Fruit fly (Drosophila melanogaster): ENCODE measurements around the gene MTPAP.

MTPAP gene

dm6 chrX:1368949-1369348 is 19.8 kb upstream of the MTPAP start, which contains the start of gene CG14770:
Gene CG14770, plus strand, starts transcription at chrX:1369249.
- TF ChIP-seq Dif (GFP tag; optimal IDR thresholded peaks at IDR 0.05; ENCODE audit: partially characterized antibody): no peak
- TF ChIP-seq Vsx2 (GFP tag; optimal IDR thresholded peaks at IDR 0.05; ENCODE audit: partially characterized antibody): no peak
- TF ChIP-seq tai (GFP tag; optimal IDR thresholded peaks at IDR 0.05): no peak
- TF ChIP-seq h (GFP tag; optimal IDR thresholded peaks at IDR 0.05): no peak
- TF ChIP-seq lola (GFP tag; optimal IDR thresholded peaks at IDR 0.05): no peak
- no peak for TF ChIP-seq Sp1 (GFP tag; optimal IDR thresholded peaks at IDR 0.05)
- no peak for TF ChIP-seq CG9705 (GFP tag; optimal IDR thresholded peaks at IDR 0.05)
- TF ChIP-seq fru (GFP tag; optimal IDR thresholded peaks at IDR 0.05): no peak
- no peak for TF ChIP-seq pan (optimal IDR thresholded peaks at IDR 0.05)
- no peak for TF ChIP-seq dmrt93B (GFP tag; optimal IDR thresholded peaks at IDR 0.05)
- TF ChIP-seq CG32264 (GFP tag; optimal IDR thresholded peaks at IDR 0.05): no peak
- no peak for TF ChIP-seq Myc (optimal IDR thresholded peaks at IDR 0.05)
- no peak for TF ChIP-seq woc (GFP tag; optimal IDR thresholded peaks at IDR 0.05)
- TF ChIP-seq rgr (GFP tag; optimal IDR thresholded peaks at IDR 0.05): no peak

- TF ChIP-seq fru (GFP tag; optimal IDR thresholded peaks at IDR 0.05) (no peak), HLH106 (tag; optimal IDR thresholded peaks at IDR 0.05) (no peak), tai (GFP tag; optimal IDR thresholded peaks at IDR 0.05) (no peak), Abd-B (GFP tag; optimal IDR thresholded peaks at IDR 0.05) (no peak), sage (GFP tag; optimal IDR thresholded peaks at IDR 0.05) (no peak)
Observed at dm6 chrX:1357501-1357900, 8.3 kb upstream of the MTPAP start, which contains the start of gene png. Gene png, minus strand, starts transcription at chrX:1357601.

- TF ChIP-seq h (GFP tag; optimal IDR thresholded peaks at IDR 0.05): peak; percentile 27
- TF ChIP-seq Myc (optimal IDR thresholded peaks at IDR 0.05): peak; percentile 16
- TF ChIP-seq HLH106 (tag; optimal IDR thresholded peaks at IDR 0.05): no peak
- no peak for TF ChIP-seq CrebA (GFP tag; optimal IDR thresholded peaks at IDR 0.05; ENCODE audit: borderline replicate concordance)
- TF ChIP-seq Dif (GFP tag; optimal IDR thresholded peaks at IDR 0.05; ENCODE audit: partially characterized antibody): peak; percentile 9
- TF ChIP-seq Jra (GFP tag; optimal IDR thresholded peaks at IDR 0.05): peak; percentile 75
- peak; percentile 11 for TF ChIP-seq Sp1 (GFP tag; optimal IDR thresholded peaks at IDR 0.05)
- no peak for TF ChIP-seq Hnf4 (GFP tag; optimal IDR thresholded peaks at IDR 0.05)
- no peak for TF ChIP-seq N (GFP tag; optimal IDR thresholded peaks at IDR 0.05)
Observed at dm6 chrX:1353322-1354212, 4.4 kb upstream of the MTPAP start, which contains the start of the genes CG12773 and CG11417. Gene CG12773, minus strand, starts transcription at chrX:1353981. Gene CG11417, plus strand, starts transcription at chrX:1354014.

dm6 chrX:1346833-1347232 is 2.3 kb downstream of the MTPAP start:
- TF ChIP-seq br (GFP tag; optimal IDR thresholded peaks at IDR 0.05): no peak
- no peak for TF ChIP-seq h (GFP tag; optimal IDR thresholded peaks at IDR 0.05)
- no peak for TF ChIP-seq rgr (GFP tag; optimal IDR thresholded peaks at IDR 0.05)
- no peak for TF ChIP-seq Jra (GFP tag; optimal IDR thresholded peaks at IDR 0.05)
- no peak for TF ChIP-seq CrebA (GFP tag; optimal IDR thresholded peaks at IDR 0.05; ENCODE audit: borderline replicate concordance)
- TF ChIP-seq dl (GFP tag; optimal IDR thresholded peaks at IDR 0.05; ENCODE audit: insufficient read depth in 1 of 2, partially characterized antibody in 2 of 2): no peak

- TF ChIP-seq Hnf4 (GFP tag; optimal IDR thresholded peaks at IDR 0.05) (no peak), dsf (GFP tag; optimal IDR thresholded peaks at IDR 0.05; ENCODE audit: borderline replicate concordance) (no peak), jim (GFP tag; optimal IDR thresholded peaks at IDR 0.05) (no peak), woc (GFP tag; optimal IDR thresholded peaks at IDR 0.05) (no peak), brk (GFP tag; optimal IDR thresholded peaks at IDR 0.05) (no peak), pan (optimal IDR thresholded peaks at IDR 0.05) (no peak), h (GFP tag; optimal IDR thresholded peaks at IDR 0.05) (peak; percentile 37), rgr (GFP tag; optimal IDR thresholded peaks at IDR 0.05) (no peak), Hr83 (GFP tag; optimal IDR thresholded peaks at IDR 0.05; ENCODE audit: poor library complexity, severe bottlenecking) (no peak)
Observed at dm6 chrX:1346256-1346655, 2.9 kb downstream of the MTPAP start, which contains the start of gene Tsp2A. Gene Tsp2A, plus strand, starts transcription at chrX:1346553.

Measured in whole organism, wandering third instar larva.